Fruit fly (Drosophila melanogaster) whole organism, prepupa: ENCODE results near the gene CG9512.

ENCODE experiments used
- Blimp-1 ChIP-seq: fragments of 200-800 bp; sonication (Bioruptor generic); optimal IDR thresholded peaks from 3 replicates; lab custom pipeline; 2017; ENCODE audit warnings: missing biosample characterization, missing genetic modification characterization, mild to moderate bottlenecking, moderate library complexity, missing genetic modification reagents
- CG10631 ChIP-seq: fragments of 200-800 bp; sonication (Bioruptor generic); optimal IDR thresholded peaks from 2 replicates; lab custom pipeline; 2016; ENCODE audit warnings: missing biosample characterization, missing genetic modification characterization
- CG10669 ChIP-seq: fragments of 200-800 bp; sonication (Bioruptor generic); optimal IDR thresholded peaks from 3 replicates; lab custom pipeline; 2018; ENCODE audit warnings: missing biosample characterization, mild to moderate bottlenecking, missing genetic modification characterization, moderate library complexity
- CG11762 ChIP-seq: fragments of 200-800 bp; sonication (Bioruptor generic); optimal IDR thresholded peaks from 3 replicates; lab custom pipeline; 2016; ENCODE audit warnings: missing biosample characterization, missing genetic modification characterization; ENCODE audit not compliant: insufficient read depth
- CG11902 ChIP-seq: fragments of 200-800 bp; sonication (Bioruptor generic); optimal IDR thresholded peaks from 3 replicates; lab custom pipeline; 2016; ENCODE audit warnings: missing biosample characterization, missing genetic modification characterization
- CG16779 ChIP-seq: fragments of 200-800 bp; sonication (Bioruptor generic); optimal IDR thresholded peaks from 3 replicates; lab custom pipeline; 2017; ENCODE audit warnings: missing biosample characterization, mild to moderate bottlenecking, missing genetic modification characterization
- CG3032 ChIP-seq: fragments of 200-800 bp; optimal IDR thresholded peaks from 2 replicates; lab custom pipeline; 2019; ENCODE audit warnings: missing biosample characterization, mild to moderate bottlenecking, missing genetic modification characterization, moderate library complexity
- CG31627 ChIP-seq: fragments of 200-800 bp; sonication (Bioruptor generic); optimal IDR thresholded peaks from 3 replicates; lab custom pipeline; 2016; ENCODE audit warnings: missing biosample characterization, missing genetic modification characterization
- CG32006 ChIP-seq: fragments of 200-800 bp; sonication (Bioruptor generic); optimal IDR thresholded peaks from 3 replicates; lab custom pipeline; 2017; ENCODE audit warnings: missing biosample characterization, mild to moderate bottlenecking, missing genetic modification characterization
- CG34406 ChIP-seq: fragments of 200-800 bp; sonication (Bioruptor generic); optimal IDR thresholded peaks from 3 replicates; lab custom pipeline; 2016; ENCODE audit warnings: missing biosample characterization, missing genetic modification characterization
- CG6163 ChIP-seq: fragments of 200-800 bp; sonication (Bioruptor generic); IDR thresholded peaks from 3 replicates; pipeline ENCODE4 v1.3.6; 2022; ENCODE audit warnings: missing biosample characterization, missing genetic modification characterization
- CG6276 ChIP-seq: fragments of 200-800 bp; sonication (Bioruptor generic); optimal IDR thresholded peaks from 2 replicates; lab custom pipeline; 2017; ENCODE audit warnings: missing biosample characterization, mild to moderate bottlenecking, missing genetic modification characterization
- CG6792 ChIP-seq: fragments of 200-800 bp; sonication (Bioruptor generic); optimal IDR thresholded peaks from 3 replicates; lab custom pipeline; 2016; ENCODE audit warnings: missing biosample characterization, missing genetic modification characterization
- CG6808 ChIP-seq: fragments of 200-800 bp; sonication (Bioruptor generic); optimal IDR thresholded peaks from 3 replicates; lab custom pipeline; 2017; ENCODE audit warnings: missing biosample characterization, missing genetic modification characterization, mild to moderate bottlenecking, moderate library complexity, missing genetic modification reagents
- CG7368 ChIP-seq: fragments of 200-800 bp; sonication (Bioruptor generic); optimal IDR thresholded peaks from 3 replicates; lab custom pipeline; 2016; ENCODE audit warnings: missing biosample characterization, missing genetic modification characterization
- CG8119 ChIP-seq: fragments of 200-800 bp; sonication (Bioruptor generic); IDR thresholded peaks from 3 replicates; pipeline ENCODE4 v1.3.6; 2022; ENCODE audit warnings: missing biosample characterization, missing genetic modification characterization
- CG8319 ChIP-seq: fragments of 200-800 bp; sonication (Bioruptor generic); optimal IDR thresholded peaks from 3 replicates; lab custom pipeline; 2016; ENCODE audit warnings: missing biosample characterization, missing genetic modification characterization
- CG8632 ChIP-seq: fragments of 200-800 bp; sonication (Bioruptor generic); optimal IDR thresholded peaks from 3 replicates; lab custom pipeline; 2016; ENCODE audit warnings: missing biosample characterization, missing genetic modification characterization
- CG9139 ChIP-seq: fragments of 200-800 bp; sonication (Bioruptor generic); optimal IDR thresholded peaks from 3 replicates; lab custom pipeline; 2017; ENCODE audit warnings: missing biosample characterization, mild to moderate bottlenecking, missing genetic modification characterization
- Eip75B ChIP-seq: fragments of 200-800 bp; sonication (Bioruptor generic); optimal IDR thresholded peaks from 3 replicates; lab custom pipeline; 2016; ENCODE audit warnings: missing biosample characterization, missing genetic modification characterization
- Eip78C ChIP-seq: fragments of 200-800 bp; sonication (Bioruptor generic); peaks from one replicate; lab custom pipeline; 2016; ENCODE audit warnings: missing biosample characterization, missing genetic modification characterization
- Eip93F ChIP-seq: fragments of 200-800 bp; sonication (Bioruptor generic); optimal IDR thresholded peaks from 2 replicates; lab custom pipeline; 2016; ENCODE audit warnings: missing biosample characterization, mild to moderate bottlenecking, missing genetic modification characterization
- Ets96B ChIP-seq: fragments of 200-800 bp; optimal IDR thresholded peaks from 2 replicates; lab custom pipeline; 2019; ENCODE audit warnings: missing biosample characterization, mild to moderate bottlenecking, missing genetic modification characterization, moderate library complexity
- Hr38 ChIP-seq: sonication (Bioruptor generic); optimal IDR thresholded peaks from 2 replicates; lab custom pipeline; 2016; ENCODE audit warnings: missing biosample characterization, missing genetic modification characterization
- Lpt ChIP-seq: fragments of 200-800 bp; sonication (Bioruptor generic); optimal IDR thresholded peaks from 3 replicates; lab custom pipeline; 2016; ENCODE audit warnings: missing biosample characterization, missing genetic modification characterization
- Met ChIP-seq: fragments of 200-800 bp; sonication (Bioruptor generic); optimal IDR thresholded peaks from 3 replicates; lab custom pipeline; 2016; ENCODE audit warnings: missing biosample characterization, missing genetic modification characterization
- OdsH ChIP-seq: fragments of 200-800 bp; sonication (Bioruptor generic); optimal IDR thresholded peaks from 3 replicates; lab custom pipeline; 2016; ENCODE audit warnings: missing biosample characterization, missing genetic modification characterization
- Smox ChIP-seq: fragments of 200-800 bp; sonication (Bioruptor generic); optimal IDR thresholded peaks from 3 replicates; lab custom pipeline; 2016; ENCODE audit warnings: missing biosample characterization, missing genetic modification characterization
- Sox15 ChIP-seq: fragments of 200-800 bp; sonication (Bioruptor generic); optimal IDR thresholded peaks from 3 replicates; lab custom pipeline; 2016; ENCODE audit warnings: missing biosample characterization, missing genetic modification characterization
- acj6 ChIP-seq: fragments of 200-800 bp; sonication (Bioruptor generic); optimal IDR thresholded peaks from 3 replicates; lab custom pipeline; 2016; ENCODE audit warnings: missing biosample characterization, missing genetic modification characterization
- cyc ChIP-seq: fragments of 200-800 bp; sonication (Bioruptor generic); optimal IDR thresholded peaks from 3 replicates; lab custom pipeline; 2016; ENCODE audit warnings: missing biosample characterization, missing genetic modification characterization
- dac ChIP-seq: fragments of 200-800 bp; sonication (Bioruptor generic); optimal IDR thresholded peaks from 2 replicates; lab custom pipeline; 2017; ENCODE audit warnings: missing biosample characterization, mild to moderate bottlenecking, missing genetic modification characterization
- dsx ChIP-seq: fragments of 200-800 bp; optimal IDR thresholded peaks from 3 replicates; lab custom pipeline; 2019; ENCODE audit warnings: missing biosample characterization, mild to moderate bottlenecking, missing genetic modification characterization, moderate library complexity; ENCODE audit not compliant: poor library complexity, severe bottlenecking
- eg ChIP-seq: fragments of 200-800 bp; sonication (Bioruptor generic); IDR thresholded peaks from 3 replicates; pipeline ENCODE4 v1.3.6; 2022; ENCODE audit warnings: missing biosample characterization, missing genetic modification characterization
- esn ChIP-seq: fragments of 200-800 bp; sonication (Bioruptor generic); optimal IDR thresholded peaks from 2 replicates; lab custom pipeline; 2016; ENCODE audit warnings: missing biosample characterization, mild to moderate bottlenecking, missing genetic modification characterization, moderate library complexity
- fd85E ChIP-seq: fragments of 200-800 bp; sonication (Bioruptor generic); optimal IDR thresholded peaks from 3 replicates; lab custom pipeline; 2016; ENCODE audit warnings: missing biosample characterization, missing genetic modification characterization
- fkh ChIP-seq: fragments of 200-800 bp; sonication (Bioruptor generic); optimal IDR thresholded peaks from 3 replicates; lab custom pipeline; 2017; ENCODE audit warnings: missing biosample characterization, mild to moderate bottlenecking, missing genetic modification characterization, moderate library complexity
- lz ChIP-seq: fragments of 200-800 bp; sonication (Bioruptor generic); optimal IDR thresholded peaks from 3 replicates; lab custom pipeline; 2016; ENCODE audit warnings: missing biosample characterization, missing genetic modification characterization
- net ChIP-seq: fragments of 200-800 bp; sonication (Bioruptor generic); optimal IDR thresholded peaks from 3 replicates; lab custom pipeline; 2016; ENCODE audit warnings: missing biosample characterization, missing genetic modification characterization
- pdm3 ChIP-seq: fragments of 200-800 bp; sonication (Bioruptor generic); optimal IDR thresholded peaks from 3 replicates; lab custom pipeline; 2016; ENCODE audit warnings: missing biosample characterization, missing genetic modification characterization
- salr ChIP-seq, 2 experiments: fragments of 200-800 bp; sonication (Bioruptor generic); optimal IDR thresholded peaks; 3 replicates each; lab custom pipeline; 2016 to 2018; ENCODE audit warnings: missing biosample characterization in 2 of 2, missing genetic modification characterization in 2 of 2, mild to moderate bottlenecking in 1 of 2
- topi ChIP-seq: fragments of 200-800 bp; sonication (Bioruptor generic); optimal IDR thresholded peaks from 3 replicates; lab custom pipeline; 2016; ENCODE audit warnings: missing biosample characterization, missing genetic modification characterization

The CG9512 gene

dm6 chrX:14897592-14897991, 7.8 kb downstream of the CG9512 start (continued):
- TF ChIP-seq fd85E (GFP tag; lab: Kevin White, UChicago) (peak; percentile 13), CG6276 (GFP tag; lab: Kevin White, UChicago) (peak; percentile 62), CG8632 (GFP tag; lab: Kevin White, UChicago) (peak; percentile 75), esn (GFP tag; lab: Kevin White, UChicago) (peak; percentile 81), CG11902 (GFP tag; lab: Kevin White, UChicago) (peak; percentile 76), dac (peak; percentile 17), Sox15 (GFP tag; lab: Kevin White, UChicago) (peak; percentile 74), Eip78C (GFP tag; lab: Kevin White, UChicago) (peak; percentile 82), CG3032 (tag; lab: Kevin White, UChicago) (no peak), Eip75B (peak; percentile 70), CG10631 (GFP tag; lab: Kevin White, UChicago) (peak; percentile 27), dsx (GFP tag; lab: Kevin White, UChicago) (no peak), CG34406 (GFP tag; lab: Kevin White, UChicago) (peak; percentile 79), CG6163 (GFP tag; lab: Robert Waterston, UW) (0 out of 3 replicates have a peak, but pooled peaks have one; percentile 24), CG11762 (GFP tag; lab: Kevin White, UChicago) (peak; percentile 55), net (GFP tag; lab: Kevin White, UChicago) (peak; percentile 59), CG8119 (GFP tag; lab: Robert Waterston, UW) (peak; percentile 77), acj6 (GFP tag; lab: Kevin White, UChicago) (peak; percentile 65), Hr38 (GFP tag; lab: Kevin White, UChicago) (no peak), CG10669 (peak; percentile 24), CG32006 (peak; percentile 78), Smox (peak; percentile 73), Blimp-1 (GFP tag; lab: Kevin White, UChicago) (peak; percentile 46), CG9139 (no peak), Eip93F (GFP tag; lab: Kevin White, UChicago) (no peak), CG7368 (GFP tag; lab: Kevin White, UChicago) (peak; percentile 60), pdm3 (GFP tag; lab: Kevin White, UChicago) (peak; percentile 81), CG6792 (GFP tag; lab: Kevin White, UChicago) (peak; percentile 81), salr (GFP tag; optimal IDR thresholded peaks at IDR 0.05; lab: Kevin White, UChicago) (no peak), Lpt (GFP tag; lab: Kevin White, UChicago) (peak; percentile 33), eg (peak; percentile 7; the same call in 1 of the 3 replicates), CG16779 (tag; lab: Kevin White, UChicago) (peak; percentile 23), Ets96B (no peak)

dm6 chrX:14896791-14897190, 8.6 kb downstream of the CG9512 start, which contains the start of gene CG9514:
CG9514 (minus strand) TSS chrX:14896891.
- TF ChIP-seq cyc (GFP tag; lab: Kevin White, UChicago) (no peak), pdm3 (GFP tag; lab: Kevin White, UChicago) (no peak), CG6792 (GFP tag; lab: Kevin White, UChicago) (no peak), CG8319 (GFP tag; lab: Kevin White, UChicago) (no peak), CG31627 (no peak), lz (GFP tag; lab: Kevin White, UChicago) (no peak), CG8119 (GFP tag; lab: Robert Waterston, UW) (no peak), topi (GFP tag; lab: Kevin White, UChicago) (no peak), CG32006 (no peak), CG34406 (GFP tag; lab: Kevin White, UChicago) (no peak), CG6276 (GFP tag; lab: Kevin White, UChicago) (no peak), CG10669 (no peak), CG6808 (GFP tag; lab: Kevin White, UChicago) (no peak), dac (no peak), eg (no peak), Met (no peak), OdsH (GFP tag; lab: Kevin White, UChicago) (no peak), acj6 (GFP tag; lab: Kevin White, UChicago) (no peak), fkh (GFP tag; lab: Kevin White, UChicago) (no peak), Blimp-1 (GFP tag; lab: Kevin White, UChicago) (no peak)
- TF ChIP-seq, all 60 proteins: peak for 0
